Worm (Caenorhabditis elegans) whole organism, L2 larva: ENCODE data around the gene E01G4.6.

ENCODE experiments used
- dmd-4 ChIP-seq: sonication (generic microtip); optimal IDR thresholded peaks from 2 replicates; lab custom pipeline; 2017; ENCODE audit warnings: missing biosample characterization, missing genetic modification characterization
- egl-27 ChIP-seq: sonication (generic microtip); optimal IDR thresholded peaks from 3 replicates; lab custom pipeline; 2017; ENCODE audit warnings: missing biosample characterization, missing genetic modification reagents, missing genetic modification characterization
- fos-1 ChIP-seq: fragments of 150-350 bp; optimal IDR thresholded peaks from 2 replicates; lab custom pipeline; 2014; ENCODE audit warnings: missing biosample characterization, missing genetic modification characterization
- gmeb-1 ChIP-seq: fragments of 150-350 bp; optimal IDR thresholded peaks from 2 replicates; lab custom pipeline; 2014; ENCODE audit warnings: missing biosample characterization, missing genetic modification characterization
- nhr-11 ChIP-seq: fragments of 150-350 bp; optimal IDR thresholded peaks from 2 replicates; lab custom pipeline; 2014; ENCODE audit warnings: missing biosample characterization, missing genetic modification characterization
- nhr-12 ChIP-seq: fragments of 150-350 bp; optimal IDR thresholded peaks from 2 replicates; lab custom pipeline; 2014; ENCODE audit warnings: missing biosample characterization, missing genetic modification characterization
- snpc-4 ChIP-seq: fragments of 150-350 bp; optimal IDR thresholded peaks from 2 replicates; lab custom pipeline; 2014; ENCODE audit warnings: missing biosample characterization, missing genetic modification characterization
- ztf-11 ChIP-seq: sonication (generic microtip); optimal IDR thresholded peaks from 2 replicates; lab custom pipeline; 2017; ENCODE audit warnings: missing biosample characterization, missing genetic modification characterization
- ztf-4 ChIP-seq: fragments of 150-350 bp; optimal IDR thresholded peaks from 2 replicates; lab custom pipeline; 2014; ENCODE audit warnings: missing biosample characterization, missing genetic modification characterization

DNA sequence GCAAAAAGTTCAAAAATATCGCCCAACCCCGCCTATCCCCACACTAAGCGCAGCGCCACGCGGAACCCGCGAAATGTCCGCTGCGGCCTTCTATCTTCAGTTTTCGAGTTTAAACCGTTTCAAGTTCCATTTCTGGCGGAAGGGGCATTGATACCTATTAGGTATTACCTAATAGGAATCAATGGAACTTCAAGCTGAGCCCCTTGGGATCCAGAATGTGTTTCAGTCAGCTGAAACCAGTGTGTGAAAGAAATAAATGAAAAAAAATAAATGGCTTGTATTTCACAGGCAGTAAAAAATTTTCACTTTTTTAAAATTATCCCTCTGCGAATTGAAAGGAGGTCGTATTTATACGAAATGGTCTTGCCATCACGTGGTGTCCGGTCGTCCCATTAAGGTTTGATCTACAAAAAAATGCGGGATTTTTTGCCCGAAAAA lies 39.0 kb downstream of the E01G4.6 start:
- TF ChIP-seq egl-27 (tag; lab: Kevin White, UChicago): no peak
- TF ChIP-seq ztf-4 (tag; lab: Kevin White, UChicago): no peak
- no peak for TF ChIP-seq gmeb-1 (tag; lab: Kevin White, UChicago)
- TF ChIP-seq snpc-4 (tag; lab: Kevin White, UChicago): peak; percentile 91
- TF ChIP-seq nhr-12 (tag; lab: Kevin White, UChicago): no peak
- no peak for TF ChIP-seq ztf-11 (tag; lab: Kevin White, UChicago)
- no peak for TF ChIP-seq nhr-11 (tag; lab: Kevin White, UChicago)
- TF ChIP-seq dmd-4 (tag; lab: Kevin White, UChicago): no peak
- no peak for TF ChIP-seq fos-1 (tag; lab: Kevin White, UChicago)
